Worm (Caenorhabditis elegans) whole organism, L4 larva: ENCODE data around the gene T16G1.2.
A peak's percentile ranks its signal among the peaks of the same experiment; 100 is the strongest.

Experiments
- D1046.2 ChIP-seq: fragments of 200-800 bp; sonication (Bioruptor generic); IDR thresholded peaks from 2 replicates; pipeline ENCODE4 v1.3.6; 2022; ENCODE audit warnings: missing genetic modification characterization, missing compliant biosample characterization
- F44E2.7 ChIP-seq: fragments of 200-800 bp; sonication (Bioruptor generic); IDR thresholded peaks from 2 replicates; pipeline ENCODE4 v2.1.2; 2022; ENCODE audit warnings: missing genetic modification characterization, missing compliant biosample characterization
- T20F7.1 ChIP-seq: fragments of 200-800 bp; sonication (Bioruptor generic); optimal IDR thresholded peaks from 2 replicates; lab custom pipeline; 2018; ENCODE audit warnings: mild to moderate bottlenecking, missing genetic modification characterization, missing compliant biosample characterization
- T26A8.4 ChIP-seq: fragments of 200-800 bp; sonication (Bioruptor generic); IDR thresholded peaks from 2 replicates; pipeline ENCODE4 v1.3.6; 2022; ENCODE audit warnings: missing genetic modification characterization, missing compliant biosample characterization
- aha-1 ChIP-seq: fragments of 150-350 bp; peaks from one replicate; lab custom pipeline; 2014; ENCODE audit warnings: missing biosample characterization, missing genetic modification characterization
- ama-1 ChIP-seq: fragments of 150-350 bp; optimal IDR thresholded peaks from 2 replicates; lab custom pipeline; 2014; ENCODE audit warnings: inconsistent platforms, mixed read lengths
- arid-1 ChIP-seq: fragments of 200-800 bp; sonication (Bioruptor generic); conservative IDR thresholded peaks from 2 replicates; pipeline ENCODE4 v1.3.6; 2022; ENCODE audit warnings: missing genetic modification reagents, missing genetic modification characterization, missing compliant biosample characterization
- ceh-44 ChIP-seq: fragments of 200-800 bp; sonication (Bioruptor generic); IDR thresholded peaks from 2 replicates; pipeline ENCODE4 v1.3.6; 2022; ENCODE audit warnings: missing genetic modification reagents, missing genetic modification characterization, missing compliant biosample characterization
- daf-16 ChIP-seq, 3 experiments: sonication (generic microtip); optimal IDR thresholded peaks; 2 replicates each; lab custom pipeline; 2016 to 2017; ENCODE audit warnings: missing genetic modification characterization in 3 of 3, missing genetic modification reagents in 3 of 3, mild to moderate bottlenecking in 2 of 3, missing compliant biosample characterization in 2 of 3, missing biosample characterization in 1 of 3, moderate library complexity in 1 of 3
- daf-8 ChIP-seq: fragments of 200-800 bp; sonication (Bioruptor generic); IDR thresholded peaks from 2 replicates; pipeline ENCODE4 v1.3.6; 2022; ENCODE audit warnings: missing genetic modification characterization, missing compliant biosample characterization
- dpl-1 ChIP-seq: fragments of 150-350 bp; optimal IDR thresholded peaks from 2 replicates; lab custom pipeline; 2014; ENCODE audit warnings: missing biosample characterization, missing genetic modification reagents, missing genetic modification characterization
- dve-1 ChIP-seq: sonication (generic microtip); optimal IDR thresholded peaks from 2 replicates; lab custom pipeline; 2017; ENCODE audit warnings: antibody characterized with exemption, mild to moderate bottlenecking, missing genetic modification characterization, missing compliant biosample characterization; ENCODE audit not compliant: insufficient read depth
- hif-1 ChIP-seq, 2 experiments: sonication (generic microtip); optimal IDR thresholded peaks; 2 replicates each; lab custom pipeline; 2016 to 2017; ENCODE audit warnings: missing compliant biosample characterization in 2 of 2, missing genetic modification characterization in 2 of 2, missing genetic modification reagents in 2 of 2, missing genotype in 2 of 2, mild to moderate bottlenecking in 1 of 2
- hlh-30 ChIP-seq: sonication (generic microtip); optimal IDR thresholded peaks from 2 replicates; lab custom pipeline; 2017; ENCODE audit warnings: antibody characterized with exemption, mild to moderate bottlenecking, missing genetic modification characterization, missing compliant biosample characterization; ENCODE audit not compliant: insufficient read depth
- lin-15B ChIP-seq: fragments of 150-350 bp; sonication (generic microtip); optimal IDR thresholded peaks from 3 replicates; lab custom pipeline; 2014; ENCODE audit warnings: missing biosample characterization, missing genetic modification characterization
- lin-29 ChIP-seq: fragments of 200-800 bp; sonication (Bioruptor generic); IDR thresholded peaks from 2 replicates; pipeline ENCODE4 v1.3.6; 2022; ENCODE audit warnings: missing genetic modification reagents, missing genetic modification characterization, missing compliant biosample characterization
- lsy-2 ChIP-seq, 2 experiments: fragments of 150-350 bp in 1 of 2; sonication (generic microtip) in 1 of 2; optimal IDR thresholded peaks; 2 replicates each; lab custom pipeline; 2014 to 2017; ENCODE audit warnings: missing biosample characterization in 2 of 2, missing genetic modification characterization in 2 of 2
- mes-2 ChIP-seq: sonication (generic microtip); optimal IDR thresholded peaks from 2 replicates; lab custom pipeline; 2016; ENCODE audit warnings: missing genotype, mild to moderate bottlenecking, missing genetic modification characterization, missing compliant biosample characterization; ENCODE audit not compliant: poor library complexity, severe bottlenecking
- mxl-2 ChIP-seq: fragments of 200-800 bp; sonication (Bioruptor generic); conservative IDR thresholded peaks from 2 replicates; pipeline ENCODE4 v1.3.6; 2022; ENCODE audit warnings: missing genetic modification reagents, missing genetic modification characterization, missing compliant biosample characterization
- nhr-10 ChIP-seq: fragments of 150-350 bp; optimal IDR thresholded peaks from 2 replicates; lab custom pipeline; 2014; ENCODE audit warnings: missing biosample characterization, missing genetic modification characterization
- nhr-102 ChIP-seq: sonication (generic microtip); optimal IDR thresholded peaks from 2 replicates; lab custom pipeline; 2016; ENCODE audit warnings: mild to moderate bottlenecking, missing genetic modification characterization, moderate library complexity, missing compliant biosample characterization
- nhr-11 ChIP-seq: fragments of 150-350 bp; optimal IDR thresholded peaks from 2 replicates; lab custom pipeline; 2014; ENCODE audit warnings: missing biosample characterization, missing genetic modification characterization
- nhr-237 ChIP-seq: sonication (generic microtip); optimal IDR thresholded peaks from 2 replicates; lab custom pipeline; 2017; ENCODE audit warnings: missing biosample characterization, missing genetic modification characterization
- nhr-41 ChIP-seq: fragments of 200-800 bp; sonication (Bioruptor generic); IDR thresholded peaks from 2 replicates; pipeline ENCODE4 v1.3.6; 2022; ENCODE audit warnings: missing genetic modification reagents, missing genetic modification characterization, missing compliant biosample characterization
- nhr-6 ChIP-seq: fragments of 150-350 bp; optimal IDR thresholded peaks from 2 replicates; lab custom pipeline; 2014; ENCODE audit warnings: missing biosample characterization, missing genetic modification characterization
- nhr-77 ChIP-seq: fragments of 150-350 bp; optimal IDR thresholded peaks from 2 replicates; lab custom pipeline; 2014; ENCODE audit warnings: missing biosample characterization, missing genetic modification characterization
- pqm-1 ChIP-seq: sonication (generic microtip); optimal IDR thresholded peaks from 2 replicates; lab custom pipeline; 2017; ENCODE audit warnings: missing biosample characterization, missing genetic modification characterization
- rbr-2 ChIP-seq: sonication (generic microtip); optimal IDR thresholded peaks from 2 replicates; lab custom pipeline; 2016; ENCODE audit warnings: missing genotype, missing genetic modification characterization, missing compliant biosample characterization
- tag-97 ChIP-seq: fragments of 200-800 bp; sonication (Bioruptor generic); IDR thresholded peaks from 2 replicates; pipeline ENCODE4 v1.3.6; 2022; ENCODE audit warnings: missing genetic modification characterization, missing compliant biosample characterization
- unc-62 ChIP-seq, 3 experiments: fragments of 150-350 bp in 1 of 3; sonication (generic microtip); optimal IDR thresholded peaks in 2 of 3; peaks in 1 of 3; 1 replicate in 1 of 3; 2 replicates in 2 of 3; lab custom pipeline; 2014 to 2017; ENCODE audit warnings: missing biosample characterization in 3 of 3, missing genetic modification characterization in 3 of 3, missing genetic modification reagents in 3 of 3, missing genotype in 1 of 3
- ztf-7 ChIP-seq: fragments of 150-350 bp; optimal IDR thresholded peaks from 2 replicates; lab custom pipeline; 2014; ENCODE audit warnings: missing biosample characterization, missing genetic modification characterization

T16G1.2 gene

ce11 chrV:12950812-12951528 is 21.7 kb downstream of the T16G1.2 start, which contains the start of the genes T16G1.9 and T16G1.18 (continued):
- no peak for TF ChIP-seq ztf-7

DNA sequence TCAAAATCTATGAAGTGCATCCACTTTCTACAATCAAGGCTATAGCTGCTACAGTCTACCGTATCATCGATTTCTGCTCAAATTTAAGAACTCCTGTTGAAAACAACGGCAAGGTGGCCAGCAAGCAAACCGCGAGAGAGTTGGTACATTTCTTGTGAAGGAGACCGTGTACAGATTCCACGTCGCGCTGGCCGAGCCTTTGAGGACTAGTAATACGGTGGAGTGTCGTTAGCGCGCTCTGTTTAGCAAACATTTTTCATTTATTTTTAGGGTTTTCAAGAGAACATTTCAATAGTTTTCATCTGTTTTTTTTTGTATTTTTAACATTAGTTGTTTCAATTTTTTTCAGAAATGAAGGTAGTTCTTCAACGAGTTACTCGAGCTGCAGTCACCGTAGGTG is 23.0 kb downstream of the T16G1.2 start, which contains the start of gene pqn-68:
Gene pqn-68, plus strand, starts transcription at position 350 of the 400 bp plus-strand sequence.
- TF ChIP-seq daf-16 (GFP tag; optimal IDR thresholded peaks at IDR 0.05; lab: Kevin White, UChicago) (no peak), daf-16 (tag; optimal IDR thresholded peaks at IDR 0.05; lab: Kevin White, UChicago) (peak; percentile 6), tag-97 (GFP tag; lab: Robert Waterston, UW) (no peak), T20F7.1 (GFP tag; lab: Kevin White, UChicago) (peak; percentile 92), lsy-2 (tag; optimal IDR thresholded peaks at IDR 0.05; lab: Kevin White, UChicago) (peak in 1 of 2 experiments; percentile 55), hif-1 (tag; optimal IDR thresholded peaks at IDR 0.05; lab: Kevin White, UChicago) (peak in 1 of 2 experiments; percentile 8), lin-29 (GFP tag; lab: Robert Waterston, UW) (no peak), dve-1 (tag; lab: Kevin White, UChicago) (peak; percentile 17), T26A8.4 (GFP tag; lab: Robert Waterston, UW) (no peak), pqm-1 (tag; lab: Kevin White, UChicago) (no peak), ama-1 (lab: Kevin White, UChicago) (no peak), aha-1 (peak; percentile 71), nhr-237 (tag; lab: Kevin White, UChicago) (no peak), D1046.2 (GFP tag; lab: Robert Waterston, UW) (no peak), nhr-11 (tag; lab: Kevin White, UChicago) (no peak), daf-8 (GFP tag; lab: Robert Waterston, UW) (no peak), mes-2 (tag; lab: Kevin White, UChicago) (peak; percentile 85), nhr-102 (tag; lab: Kevin White, UChicago) (no peak), dpl-1 (GFP tag; lab: Kevin White, UChicago) (peak; percentile 25), hlh-30 (tag; lab: Kevin White, UChicago) (peak; percentile 8), arid-1 (no peak), F44E2.7 (no peak), lin-15B (no peak), nhr-6 (tag; lab: Kevin White, UChicago) (peak; percentile 80)

- TF ChIP-seq nhr-77 (tag; lab: Kevin White, UChicago) = no peak
- no peak for TF ChIP-seq mxl-2 (GFP tag; lab: Robert Waterston, UW)
- TF ChIP-seq ceh-44 (GFP tag; lab: Robert Waterston, UW) = no peak
- TF ChIP-seq nhr-10 (tag; lab: Kevin White, UChicago) = no peak
- peak in 1 of 2 experiments; percentile 24 for TF ChIP-seq unc-62 (GFP tag; optimal IDR thresholded peaks at IDR 0.05 in 1 of 2; lab: Kevin White, UChicago)
- no peak for TF ChIP-seq unc-62 (tag; optimal IDR thresholded peaks at IDR 0.05; lab: Kevin White, UChicago)
- TF ChIP-seq pqm-1 (tag; lab: Kevin White, UChicago) = no peak
- TF ChIP-seq rbr-2 (tag; lab: Kevin White, UChicago) = no peak
Measured at ce11 chrV:12953702-12954101, 24.4 kb downstream of the T16G1.2 start, which contains the start of gene eif-3.K. Gene eif-3.K (plus strand): TSS chrV:12954002.

DNA sequence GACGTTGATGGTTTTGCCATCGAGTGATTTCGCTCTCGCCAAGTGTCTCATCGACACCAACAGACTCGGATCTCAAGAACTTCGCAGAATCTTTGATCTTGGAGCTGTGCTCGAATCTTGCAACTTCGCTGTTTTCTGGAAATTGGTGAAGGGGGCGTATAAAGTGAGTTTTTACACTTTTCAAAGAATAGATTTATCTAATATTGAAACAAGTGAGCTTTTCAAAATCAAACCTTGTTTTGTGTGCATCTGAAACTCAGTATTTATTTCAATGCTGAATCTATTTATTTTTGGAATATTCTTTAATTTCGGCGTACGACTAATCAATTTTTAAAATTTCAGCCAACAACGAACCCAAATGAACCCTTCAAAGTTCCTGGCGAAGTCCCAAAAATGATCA is 25.0 kb downstream of the T16G1.2 start:
- TF ChIP-seq unc-62 (GFP tag; optimal IDR thresholded peaks at IDR 0.05 in 1 of 2; lab: Kevin White, UChicago) (peak in 1 of 2 experiments; percentile 77), unc-62 (tag; optimal IDR thresholded peaks at IDR 0.05; lab: Kevin White, UChicago) (no peak), nhr-41 (GFP tag; lab: Robert Waterston, UW) (no peak), aha-1 (peak; percentile 76)
